Fruit fly (Drosophila melanogaster) whole organism, embryonic: ENCODE data around the gene CG31100.

Source experiments
- Asciz ChIP-seq: fragments of 200-800 bp; sonication (Bioruptor generic); optimal IDR thresholded peaks from 2 replicates; lab custom pipeline; 2017; ENCODE audit warnings: missing biosample characterization, mild to moderate bottlenecking, missing genetic modification characterization, missing genetic modification reagents
- B-H2 ChIP-seq: fragments of 200-800 bp; sonication (Bioruptor generic); optimal IDR thresholded peaks from 2 replicates; lab custom pipeline; 2018; ENCODE audit warnings: missing biosample characterization, mild to moderate bottlenecking, missing genetic modification characterization
- CG10267 ChIP-seq: fragments of 200-800 bp; sonication (Bioruptor generic); optimal IDR thresholded peaks from 2 replicates; lab custom pipeline; 2018; ENCODE audit warnings: missing biosample characterization, mild to moderate bottlenecking, missing genetic modification characterization, moderate library complexity
- CG10979 ChIP-seq: fragments of 200-800 bp; sonication (Bioruptor generic); optimal IDR thresholded peaks from 2 replicates; lab custom pipeline; 2018; ENCODE audit warnings: missing biosample characterization, mild to moderate bottlenecking, missing genetic modification characterization, moderate library complexity
- CG12659 ChIP-seq: fragments of 200-800 bp; sonication (Bioruptor generic); optimal IDR thresholded peaks from 3 replicates; lab custom pipeline; 2017; ENCODE audit warnings: mild to moderate bottlenecking, missing biosample characterization, missing genetic modification reagents, missing genetic modification characterization
- CG13296 ChIP-seq: fragments of 200-800 bp; sonication (Bioruptor generic); optimal IDR thresholded peaks from 3 replicates; lab custom pipeline; 2018; ENCODE audit warnings: missing biosample characterization, mild to moderate bottlenecking, missing genetic modification characterization
- CG15011 ChIP-seq: fragments of 200-800 bp; sonication (Bioruptor generic); optimal IDR thresholded peaks from 3 replicates; lab custom pipeline; 2018; ENCODE audit warnings: missing biosample characterization, mild to moderate bottlenecking, missing genetic modification characterization
- CG1529 ChIP-seq: fragments of 200-800 bp; sonication (Bioruptor generic); optimal IDR thresholded peaks from 3 replicates; lab custom pipeline; 2018; ENCODE audit warnings: missing biosample characterization, missing genetic modification characterization
- CG15479 ChIP-seq: fragments of 200-800 bp; sonication (Bioruptor generic); optimal IDR thresholded peaks from 3 replicates; lab custom pipeline; 2019; ENCODE audit warnings: missing biosample characterization, mild to moderate bottlenecking, missing genetic modification characterization, moderate library complexity
- CG1792 ChIP-seq: fragments of 200-800 bp; sonication (Bioruptor generic); optimal IDR thresholded peaks from 2 replicates; lab custom pipeline; 2016; ENCODE audit warnings: missing biosample characterization, missing genetic modification characterization
- CG2116 ChIP-seq: fragments of 200-800 bp; sonication (Bioruptor generic); optimal IDR thresholded peaks from 3 replicates; lab custom pipeline; 2018; ENCODE audit warnings: missing biosample characterization, mild to moderate bottlenecking, missing genetic modification characterization
- CG2199 ChIP-seq: fragments of 200-800 bp; sonication (Bioruptor generic); IDR thresholded peaks from 3 replicates; pipeline ENCODE4 v1.3.6; 2022; ENCODE audit warnings: missing biosample characterization, missing genetic modification characterization
- CG3065 ChIP-seq: fragments of 200-800 bp; sonication (Bioruptor generic); optimal IDR thresholded peaks from 2 replicates; lab custom pipeline; 2016; ENCODE audit warnings: missing biosample characterization, missing genetic modification characterization
- CG33213 ChIP-seq: fragments of 200-800 bp; sonication (Bioruptor generic); optimal IDR thresholded peaks from 3 replicates; lab custom pipeline; 2016; ENCODE audit warnings: missing biosample characterization, missing genetic modification characterization
- CG33557 ChIP-seq: fragments of 200-800 bp; sonication (Bioruptor generic); optimal IDR thresholded peaks from 2 replicates; lab custom pipeline; 2019; ENCODE audit warnings: missing biosample characterization, mild to moderate bottlenecking, missing genetic modification characterization, moderate library complexity
- CG3407 ChIP-seq: fragments of 200-800 bp; sonication (Bioruptor generic); optimal IDR thresholded peaks from 2 replicates; lab custom pipeline; 2018; ENCODE audit warnings: missing biosample characterization, mild to moderate bottlenecking, missing genetic modification characterization
- CG34422 ChIP-seq: fragments of 200-800 bp; sonication (Bioruptor generic); IDR thresholded peaks from 3 replicates; pipeline ENCODE4 v1.3.6; 2022; ENCODE audit warnings: missing biosample characterization, missing genetic modification characterization
- CG6254 ChIP-seq: fragments of 200-800 bp; sonication (Bioruptor generic); optimal IDR thresholded peaks from 3 replicates; lab custom pipeline; 2017; ENCODE audit warnings: mild to moderate bottlenecking, missing biosample characterization, missing genetic modification reagents, missing genetic modification characterization
- CG7556 ChIP-seq: fragments of 200-800 bp; sonication (Bioruptor generic); optimal IDR thresholded peaks from 2 replicates; lab custom pipeline; 2017; ENCODE audit warnings: missing biosample characterization, mild to moderate bottlenecking, missing genetic modification characterization
- CG7839 ChIP-seq: fragments of 200-800 bp; sonication (Bioruptor generic); optimal IDR thresholded peaks from 3 replicates; lab custom pipeline; 2018; ENCODE audit warnings: missing biosample characterization, mild to moderate bottlenecking, missing genetic modification characterization, moderate library complexity
- CG8089 ChIP-seq: fragments of 200-800 bp; sonication (Bioruptor generic); optimal IDR thresholded peaks from 3 replicates; lab custom pipeline; 2016; ENCODE audit warnings: missing biosample characterization, missing genetic modification characterization
- Dp ChIP-seq: fragments of 200-800 bp; sonication (Bioruptor generic); optimal IDR thresholded peaks from 2 replicates; lab custom pipeline; 2018; ENCODE audit warnings: missing biosample characterization, mild to moderate bottlenecking, missing genetic modification characterization, moderate library complexity
- E2f1 ChIP-seq: fragments of 200-800 bp; sonication (Bioruptor generic); IDR thresholded peaks from 2 replicates; pipeline ENCODE4 v1.3.6; 2022; ENCODE audit warnings: missing biosample characterization, missing genetic modification characterization
- Ets97D ChIP-seq: fragments of 200-800 bp; sonication (Bioruptor generic); optimal IDR thresholded peaks from 3 replicates; lab custom pipeline; 2016; ENCODE audit warnings: missing biosample characterization, missing genetic modification characterization
- Hr51 ChIP-seq, 2 experiments: fragments of 200-800 bp; sonication (Bioruptor generic); optimal IDR thresholded peaks; 2 replicates in 1 of 2; 3 replicates in 1 of 2; lab custom pipeline; 2016 to 2018; ENCODE audit warnings: missing biosample characterization in 2 of 2, missing genetic modification characterization in 2 of 2, mild to moderate bottlenecking in 1 of 2, moderate library complexity in 1 of 2
- Lhr ChIP-seq: fragments of 200-800 bp; sonication (Bioruptor generic); optimal IDR thresholded peaks from 3 replicates; lab custom pipeline; 2017; ENCODE audit warnings: mild to moderate bottlenecking, missing biosample characterization, missing genetic modification reagents, missing genetic modification characterization
- Lpt ChIP-seq: fragments of >200 bp; optimal IDR thresholded peaks from 2 replicates; lab custom pipeline; 2018; ENCODE audit warnings: missing biosample characterization, missing genetic modification characterization
- NK7.1 ChIP-seq: fragments of 200-800 bp; sonication (Bioruptor generic); optimal IDR thresholded peaks from 3 replicates; lab custom pipeline; 2016; ENCODE audit warnings: missing biosample characterization, missing genetic modification characterization
- Pdp1 ChIP-seq, 2 experiments: fragments of 200-800 bp; sonication (Bioruptor generic); optimal IDR thresholded peaks; 3 replicates each; lab custom pipeline; 2016; ENCODE audit warnings: missing biosample characterization in 2 of 2, missing genetic modification characterization in 2 of 2, mild to moderate bottlenecking in 1 of 2, moderate library complexity in 1 of 2
- Ptx1 ChIP-seq: fragments of 200-800 bp; sonication (Bioruptor generic); IDR thresholded peaks from 2 replicates; pipeline ENCODE4 v1.3.6; 2022; ENCODE audit warnings: missing biosample characterization, missing genetic modification characterization
- Xbp1 ChIP-seq: fragments of 200-800 bp; sonication (Bioruptor generic); optimal IDR thresholded peaks from 3 replicates; lab custom pipeline; 2016; ENCODE audit warnings: missing biosample characterization, mild to moderate bottlenecking, missing genetic modification characterization
- ab ChIP-seq: fragments of 200-800 bp; sonication (Bioruptor generic); optimal IDR thresholded peaks from 2 replicates; lab custom pipeline; 2016; ENCODE audit warnings: missing biosample characterization, missing genetic modification characterization
- bigmax ChIP-seq: fragments of 200-800 bp; sonication (Bioruptor generic); optimal IDR thresholded peaks from 2 replicates; lab custom pipeline; 2018; ENCODE audit warnings: missing biosample characterization, mild to moderate bottlenecking, missing genetic modification characterization
- btn ChIP-seq: fragments of 200-800 bp; sonication (Bioruptor generic); optimal IDR thresholded peaks from 2 replicates; lab custom pipeline; 2016; ENCODE audit warnings: missing biosample characterization, missing genetic modification characterization
- gcm ChIP-seq: fragments of 200-800 bp; sonication (Bioruptor generic); optimal IDR thresholded peaks from 2 replicates; lab custom pipeline; 2019; ENCODE audit warnings: missing biosample characterization, mild to moderate bottlenecking, missing genetic modification characterization, moderate library complexity
- gcm2 ChIP-seq: fragments of 200-800 bp; sonication (Bioruptor generic); optimal IDR thresholded peaks from 2 replicates; lab custom pipeline; 2016; ENCODE audit warnings: missing biosample characterization, missing genetic modification characterization
- gem ChIP-seq: fragments of 200-800 bp; sonication (Bioruptor generic); optimal IDR thresholded peaks from 2 replicates; lab custom pipeline; 2019; ENCODE audit warnings: missing biosample characterization, mild to moderate bottlenecking, missing genetic modification characterization, moderate library complexity
- gfzf ChIP-seq: fragments of 200-800 bp; sonication (Bioruptor generic); optimal IDR thresholded peaks from 2 replicates; lab custom pipeline; 2016; ENCODE audit warnings: missing biosample characterization, mild to moderate bottlenecking, missing genetic modification characterization, moderate library complexity
- gro ChIP-seq: fragments of 200-800 bp; sonication (Bioruptor generic); optimal IDR thresholded peaks from 2 replicates; lab custom pipeline; 2016; ENCODE audit warnings: missing biosample characterization, missing genetic modification characterization
- mld ChIP-seq: fragments of 200-800 bp; sonication (Bioruptor generic); IDR thresholded peaks from 3 replicates; pipeline ENCODE4 v1.3.6; 2022; ENCODE audit warnings: missing biosample characterization, missing genetic modification characterization; ENCODE audit not compliant: partially characterized antibody
- odd ChIP-seq: fragments of 200-800 bp; sonication (Bioruptor generic); optimal IDR thresholded peaks from 2 replicates; lab custom pipeline; 2017; ENCODE audit warnings: missing biosample characterization, mild to moderate bottlenecking, missing genetic modification characterization
- pros ChIP-seq: fragments of 200-800 bp; sonication (Bioruptor generic); optimal IDR thresholded peaks from 3 replicates; lab custom pipeline; 2019; ENCODE audit warnings: missing biosample characterization, mild to moderate bottlenecking, missing genetic modification characterization, moderate library complexity
- stc ChIP-seq: fragments of 200-800 bp; sonication (Bioruptor generic); IDR thresholded peaks from 2 replicates; pipeline ENCODE4 v1.3.6; 2022; ENCODE audit warnings: missing biosample characterization, missing genetic modification characterization
- ttk ChIP-seq: fragments of 200-800 bp; sonication (Bioruptor generic); IDR thresholded peaks from 2 replicates; pipeline ENCODE4 v2.1.2; 2022; ENCODE audit warnings: missing biosample characterization, missing genetic modification characterization
- unpg ChIP-seq: fragments of 200-800 bp; sonication (Bioruptor generic); optimal IDR thresholded peaks from 3 replicates; lab custom pipeline; 2018; ENCODE audit warnings: missing biosample characterization, mild to moderate bottlenecking, missing genetic modification characterization, moderate library complexity
- usp ChIP-seq: fragments of >200 bp; optimal IDR thresholded peaks from 2 replicates; lab custom pipeline; 2017; ENCODE audit warnings: missing biosample characterization, missing genetic modification characterization
- wdn ChIP-seq: fragments of 200-800 bp; sonication (Bioruptor generic); IDR thresholded peaks from 2 replicates; pipeline ENCODE4 v1.3.6; 2022; ENCODE audit warnings: missing biosample characterization, missing genetic modification characterization
- zf30C ChIP-seq: fragments of 200-800 bp; sonication (Bioruptor generic); optimal IDR thresholded peaks from 3 replicates; lab custom pipeline; 2018; ENCODE audit warnings: missing biosample characterization, mild to moderate bottlenecking, missing genetic modification characterization

CG31100 gene

DNA sequence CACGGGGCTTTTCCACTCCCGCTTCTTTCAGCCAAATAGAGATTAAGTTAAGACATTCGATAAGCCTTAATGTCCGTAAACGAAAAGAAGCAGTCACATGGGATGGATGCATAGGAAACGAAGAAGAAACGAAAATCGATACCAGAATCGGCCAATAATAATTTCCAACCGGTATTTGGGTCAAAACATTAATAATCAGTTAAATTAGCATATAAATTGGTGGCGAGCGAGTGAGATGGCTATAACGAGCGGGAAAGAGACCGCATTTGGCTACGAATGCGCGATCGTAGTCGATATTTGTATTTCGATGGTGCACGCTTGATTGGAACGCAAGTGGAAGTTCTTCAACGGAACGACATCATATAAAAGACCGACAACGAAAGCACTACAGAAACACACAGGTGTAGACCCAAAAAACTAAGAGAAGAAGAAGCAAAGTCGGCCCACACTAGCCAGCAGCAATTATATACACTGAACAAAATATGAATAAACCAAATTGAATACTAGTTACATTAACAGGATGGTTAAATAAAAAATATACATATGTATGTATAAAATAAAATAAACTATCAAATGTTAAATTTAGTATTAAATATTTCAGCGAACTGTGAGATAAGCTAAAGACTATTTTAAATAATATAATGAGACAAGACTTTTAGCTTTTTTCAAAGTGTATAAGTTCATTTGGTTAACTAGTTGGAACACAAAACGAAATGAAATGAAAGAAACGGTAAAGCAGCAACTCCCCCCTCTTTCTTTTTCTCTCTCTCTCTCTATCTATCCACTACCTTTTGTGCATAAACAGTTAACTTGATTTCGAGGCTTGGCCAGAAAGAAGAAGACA, 48.7 kb downstream of the CG31100 start (continued):
- TF ChIP-seq Dp (GFP tag; lab: Kevin White, UChicago) = no peak
- TF ChIP-seq ttk = peak; percentile 69
- TF ChIP-seq NK7.1 = no peak
- TF ChIP-seq CG1792 (GFP tag; lab: Kevin White, UChicago) = no peak
- peak; percentile 74 for TF ChIP-seq gcm (GFP tag; lab: Kevin White, UChicago)
- peak; percentile 77 for TF ChIP-seq CG10267 (tag; lab: Kevin White, UChicago)
- no peak; the same call in 1 of the 2 replicates for TF ChIP-seq E2f1 (GFP tag; lab: Robert Waterston, UW)
- no peak for TF ChIP-seq B-H2 (GFP tag; lab: Kevin White, UChicago)
- TF ChIP-seq gcm2 = no peak
- TF ChIP-seq Pdp1 (GFP tag; optimal IDR thresholded peaks at IDR 0.05; lab: Kevin White, UChicago) = no peak
- no peak for TF ChIP-seq gro (GFP tag; lab: Kevin White, UChicago)
- TF ChIP-seq CG7556 (GFP tag; lab: Kevin White, UChicago) = peak; percentile 64
- TF ChIP-seq Lpt = no peak
- TF ChIP-seq ab (GFP tag; lab: Kevin White, UChicago) = no peak
- TF ChIP-seq CG2116 (GFP tag; lab: Kevin White, UChicago) = no peak
- TF ChIP-seq Lhr (GFP tag; lab: Kevin White, UChicago) = peak; percentile 27
- no peak for TF ChIP-seq usp (GFP tag; lab: Kevin White, UChicago)
- TF ChIP-seq CG3065 (GFP tag; lab: Kevin White, UChicago) = peak; percentile 22
- TF ChIP-seq wdn (GFP tag; lab: Robert Waterston, UW) = no peak
- TF ChIP-seq Xbp1 (GFP tag; lab: Kevin White, UChicago) = peak; percentile 33
- peak; percentile 50 for TF ChIP-seq pros (GFP tag; lab: Kevin White, UChicago)
- peak; percentile 1 for TF ChIP-seq odd (GFP tag; lab: Kevin White, UChicago)
- peak; percentile 50 for TF ChIP-seq zf30C (GFP tag; lab: Kevin White, UChicago)
- no peak for TF ChIP-seq mld (GFP tag; lab: Robert Waterston, UW)
- TF ChIP-seq CG8089 (GFP tag; lab: Kevin White, UChicago) = no peak
- TF ChIP-seq CG13296 (GFP tag; lab: Kevin White, UChicago) = peak; percentile 16
- no peak for TF ChIP-seq CG15479 (GFP tag; lab: Kevin White, UChicago)
- no peak for TF ChIP-seq Ets97D
- no peak for TF ChIP-seq CG33213 (GFP tag; lab: Kevin White, UChicago)
- peak in 1 of 2 experiments; percentile 75 for TF ChIP-seq Hr51 (GFP tag; optimal IDR thresholded peaks at IDR 0.05; lab: Kevin White, UChicago)
- TF ChIP-seq btn (GFP tag; lab: Kevin White, UChicago) = no peak
- TF ChIP-seq CG1529 (GFP tag; lab: Kevin White, UChicago) = peak; percentile 66
- peak; percentile 60 for TF ChIP-seq CG33557 (GFP tag; lab: Kevin White, UChicago)
- peak; percentile 47 for TF ChIP-seq CG3407
- peak; percentile 88 for TF ChIP-seq gem
- TF ChIP-seq CG34422 = 0 out of 3 replicates have a peak, but pooled peaks have one; percentile 54
- peak; percentile 72 for TF ChIP-seq unpg (GFP tag; lab: Kevin White, UChicago)
- TF ChIP-seq Ptx1 (GFP tag; lab: Robert Waterston, UW) = peak; percentile 63; the same call in 1 of the 2 replicates
- no peak for TF ChIP-seq bigmax (GFP tag; lab: Kevin White, UChicago)
- TF ChIP-seq CG12659 (GFP tag; lab: Kevin White, UChicago) = peak; percentile 45
- TF ChIP-seq CG15011 = no peak
- peak; percentile 85 for TF ChIP-seq CG10979
- peak; percentile 80 for TF ChIP-seq Asciz (GFP tag; lab: Kevin White, UChicago)
- peak; percentile 32 for TF ChIP-seq CG6254 (GFP tag; lab: Kevin White, UChicago)
- no peak for TF ChIP-seq gfzf (GFP tag; lab: Kevin White, UChicago)
- TF ChIP-seq CG2199 (GFP tag; lab: Robert Waterston, UW) = no peak
- TF ChIP-seq stc (GFP tag; lab: Robert Waterston, UW) = no peak; the same call in 1 of the 2 replicates
- peak; percentile 75 for TF ChIP-seq CG7839 (tag; lab: Kevin White, UChicago)
